ENCODE assay signal across 3 fruit fly cellular contexts in genomic region chr3L:20474197-20474788, dm6.
TF ChIP-seq lines count a peak whose summit lies in the region.

isoQC (plus strand) TSS chr3L:20474466.

- no peak for TF ChIP-seq CTCF in whole organism, embryonic (GFP tag; optimal IDR thresholded peaks at IDR 0.05; lab: Kevin White, UChicago)

TF ChIP-seq in whole organism, adult, 20 proteins besides CTCF, POLR2A, EP300 and RAD21:
- TF ChIP-seq kay (GFP tag; lab: Kevin White, UChicago; ENCODE audit: borderline replicate concordance) (peak; percentile 90), Mnt (GFP tag; optimal IDR thresholded peaks at IDR 0.05; lab: Kevin White, UChicago) (peak; percentile 60), CG1620 (GFP tag; optimal IDR thresholded peaks at IDR 0.05; lab: Kevin White, UChicago) (no peak)

TF ChIP-seq in whole organism, embryonic, 481 proteins besides CTCF, POLR2A, EP300 and RAD21:
- TF ChIP-seq eve (GFP tag; optimal IDR thresholded peaks at IDR 0.05; lab: Kevin White, UChicago) (peak in 1 of 2 experiments; percentile 86), mam (GFP tag; optimal IDR thresholded peaks at IDR 0.05; lab: Kevin White, UChicago) (no peak), sens (GFP tag; lab: Kevin White, UChicago) (peak; percentile 37), Med (GFP tag; lab: Kevin White, UChicago) (peak; percentile 19), CG10431 (GFP tag; optimal IDR thresholded peaks at IDR 0.05; lab: Kevin White, UChicago) (peak; percentile 76), gcm (GFP tag; optimal IDR thresholded peaks at IDR 0.05; lab: Kevin White, UChicago) (peak; percentile 80), Optix (GFP tag; IDR thresholded peaks at IDR 0.05; lab: Robert Waterston, UW) (no peak), run (tag; optimal IDR thresholded peaks at IDR 0.05; lab: Kevin White, UChicago) (no peak), CG17568 (GFP tag; optimal IDR thresholded peaks at IDR 0.05; lab: Kevin White, UChicago) (peak; percentile 75), Pdp1 (GFP tag; optimal IDR thresholded peaks at IDR 0.05; lab: Kevin White, UChicago) (peak in 1 of 2 experiments; percentile 99), Dfd (GFP tag; optimal IDR thresholded peaks at IDR 0.05; lab: Kevin White, UChicago) (no peak), CG34376 (GFP tag; optimal IDR thresholded peaks at IDR 0.05; lab: Kevin White, UChicago) (no peak), exex (tag; optimal IDR thresholded peaks at IDR 0.05; lab: Kevin White, UChicago) (no peak), CG3838 (GFP tag; optimal IDR thresholded peaks at IDR 0.05; lab: Kevin White, UChicago) (peak; percentile 53)

TF ChIP-seq in whole organism, prepupa, 60 proteins besides CTCF, POLR2A, EP300 and RAD21:
- no peak for TF ChIP-seq Sox15 (GFP tag; optimal IDR thresholded peaks at IDR 0.05; lab: Kevin White, UChicago)
- TF ChIP-seq vri (GFP tag; optimal IDR thresholded peaks at IDR 0.05; lab: Kevin White, UChicago) = peak; percentile 52
